Worm (Caenorhabditis elegans): ENCODE data around the gene srz-31.

Gene srz-31

ce11 chrIV:14107647-14108046 lies 29.5 kb upstream of the srz-31 start:
- TF ChIP-seq ets-7 (tag; optimal IDR thresholded peaks at IDR 0.05), result no peak
- no peak for TF ChIP-seq sea-1 (GFP tag; conservative IDR thresholded peaks at IDR 0.05)
- no peak for TF ChIP-seq ceh-13 (GFP tag; optimal IDR thresholded peaks at IDR 0.05)
- no peak for TF ChIP-seq F13C5.2 (tag; optimal IDR thresholded peaks at IDR 0.05)
- TF ChIP-seq hnd-1 (tag; optimal IDR thresholded peaks at IDR 0.05), result no peak
- TF ChIP-seq flt-1 (GFP tag; IDR thresholded peaks at IDR 0.05), result no peak
- no peak for TF ChIP-seq hmbx-1 (tag; optimal IDR thresholded peaks at IDR 0.05)
- no peak for TF ChIP-seq pes-1 (GFP tag; IDR thresholded peaks at IDR 0.05)
- no peak for TF ChIP-seq ama-1 (optimal IDR thresholded peaks at IDR 0.05)
- no peak for TF ChIP-seq tra-4 (tag; optimal IDR thresholded peaks at IDR 0.05)
- no peak for TF ChIP-seq tbx-11 (GFP tag; IDR thresholded peaks at IDR 0.05)
- no peak for TF ChIP-seq scrt-1 (GFP tag; IDR thresholded peaks at IDR 0.05)
- TF ChIP-seq tbx-37 (GFP tag; conservative IDR thresholded peaks at IDR 0.05), result no peak
- no peak for TF ChIP-seq B0310.2 (tag; optimal IDR thresholded peaks at IDR 0.05)
- TF ChIP-seq aly-1 (tag; optimal IDR thresholded peaks at IDR 0.05), result no peak

ce11 chrIV:14113621-14114020 lies 23.5 kb upstream of the srz-31 start:
- TF ChIP-seq tra-4 (tag; optimal IDR thresholded peaks at IDR 0.05) (no peak), ets-7 (tag; optimal IDR thresholded peaks at IDR 0.05) (no peak), scrt-1 (GFP tag; IDR thresholded peaks at IDR 0.05) (no peak), flt-1 (GFP tag; IDR thresholded peaks at IDR 0.05) (no peak)

- TF ChIP-seq hmbx-1 (tag; optimal IDR thresholded peaks at IDR 0.05), result no peak
- no peak for TF ChIP-seq aly-1 (tag; optimal IDR thresholded peaks at IDR 0.05)
- TF ChIP-seq flt-1 (GFP tag; IDR thresholded peaks at IDR 0.05), result no peak
- no peak for TF ChIP-seq tbx-11 (GFP tag; IDR thresholded peaks at IDR 0.05)
- no peak for TF ChIP-seq pes-1 (GFP tag; IDR thresholded peaks at IDR 0.05)
- no peak for TF ChIP-seq hnd-1 (tag; optimal IDR thresholded peaks at IDR 0.05)
- TF ChIP-seq hmg-4 (GFP tag; optimal IDR thresholded peaks at IDR 0.05), result no peak
- no peak for TF ChIP-seq tbx-37 (GFP tag; conservative IDR thresholded peaks at IDR 0.05)
- TF ChIP-seq scrt-1 (GFP tag; IDR thresholded peaks at IDR 0.05), result no peak
- no peak for TF ChIP-seq ceh-36 (tag; optimal IDR thresholded peaks at IDR 0.05)
- no peak for TF ChIP-seq B0310.2 (tag; optimal IDR thresholded peaks at IDR 0.05)
- TF ChIP-seq F13C5.2 (tag; optimal IDR thresholded peaks at IDR 0.05), result no peak
- TF ChIP-seq sea-1 (GFP tag; conservative IDR thresholded peaks at IDR 0.05), result no peak
- no peak for TF ChIP-seq ets-7 (tag; optimal IDR thresholded peaks at IDR 0.05)
- TF ChIP-seq ama-1 (optimal IDR thresholded peaks at IDR 0.05), result no peak
- no peak for TF ChIP-seq tra-4 (tag; optimal IDR thresholded peaks at IDR 0.05)
- TF ChIP-seq ceh-13 (GFP tag; optimal IDR thresholded peaks at IDR 0.05), result no peak
Measured at ce11 chrIV:14114357-14114756, 22.8 kb upstream of the srz-31 start.

ce11 chrIV:14115045-14115444 lies 22.1 kb upstream of the srz-31 start:
- TF ChIP-seq hnd-1 (tag; optimal IDR thresholded peaks at IDR 0.05), result no peak
- no peak for TF ChIP-seq F13C5.2 (tag; optimal IDR thresholded peaks at IDR 0.05)
- no peak for TF ChIP-seq ceh-13 (GFP tag; optimal IDR thresholded peaks at IDR 0.05)
- TF ChIP-seq hmg-4 (GFP tag; optimal IDR thresholded peaks at IDR 0.05), result no peak
- TF ChIP-seq aly-1 (tag; optimal IDR thresholded peaks at IDR 0.05), result no peak
- no peak for TF ChIP-seq tbx-37 (GFP tag; conservative IDR thresholded peaks at IDR 0.05)
- TF ChIP-seq sea-1 (GFP tag; conservative IDR thresholded peaks at IDR 0.05), result no peak
- no peak for TF ChIP-seq tra-4 (tag; optimal IDR thresholded peaks at IDR 0.05)
- no peak for TF ChIP-seq hmbx-1 (tag; optimal IDR thresholded peaks at IDR 0.05)
- TF ChIP-seq scrt-1 (GFP tag; IDR thresholded peaks at IDR 0.05), result no peak
- TF ChIP-seq flt-1 (GFP tag; IDR thresholded peaks at IDR 0.05), result no peak
- no peak for TF ChIP-seq ceh-36 (tag; optimal IDR thresholded peaks at IDR 0.05)

- TF ChIP-seq ets-7 (tag; optimal IDR thresholded peaks at IDR 0.05), result no peak
- no peak for TF ChIP-seq hmbx-1 (tag; optimal IDR thresholded peaks at IDR 0.05)
- no peak for TF ChIP-seq B0310.2 (tag; optimal IDR thresholded peaks at IDR 0.05)
- no peak for TF ChIP-seq tbx-37 (GFP tag; conservative IDR thresholded peaks at IDR 0.05)
- no peak for TF ChIP-seq ceh-36 (tag; optimal IDR thresholded peaks at IDR 0.05)
- no peak for TF ChIP-seq flt-1 (GFP tag; IDR thresholded peaks at IDR 0.05)
- TF ChIP-seq ama-1 (optimal IDR thresholded peaks at IDR 0.05), result no peak
Measured at ce11 chrIV:14115556-14115955, 21.6 kb upstream of the srz-31 start.

ce11 chrIV:14119327-14119726 lies 17.8 kb upstream of the srz-31 start:
- TF ChIP-seq B0310.2 (tag; optimal IDR thresholded peaks at IDR 0.05) (no peak), ets-7 (tag; optimal IDR thresholded peaks at IDR 0.05) (no peak), ceh-13 (GFP tag; optimal IDR thresholded peaks at IDR 0.05) (no peak), F13C5.2 (tag; optimal IDR thresholded peaks at IDR 0.05) (no peak), hmg-4 (GFP tag; optimal IDR thresholded peaks at IDR 0.05) (no peak)

- TF ChIP-seq hnd-1 (tag; optimal IDR thresholded peaks at IDR 0.05) (no peak), tbx-37 (GFP tag; conservative IDR thresholded peaks at IDR 0.05) (no peak), ceh-13 (GFP tag; optimal IDR thresholded peaks at IDR 0.05) (no peak), tra-4 (tag; optimal IDR thresholded peaks at IDR 0.05) (no peak), B0310.2 (tag; optimal IDR thresholded peaks at IDR 0.05) (no peak), sea-1 (GFP tag; conservative IDR thresholded peaks at IDR 0.05) (no peak), hmg-4 (GFP tag; optimal IDR thresholded peaks at IDR 0.05) (no peak), ceh-36 (tag; optimal IDR thresholded peaks at IDR 0.05) (no peak), aly-1 (tag; optimal IDR thresholded peaks at IDR 0.05) (no peak), tbx-11 (GFP tag; IDR thresholded peaks at IDR 0.05) (no peak), ama-1 (optimal IDR thresholded peaks at IDR 0.05) (no peak)
Measured at ce11 chrIV:14123956-14124355, 13.2 kb upstream of the srz-31 start, which contains the start of gene nkcc-1. Gene nkcc-1 (minus strand): TSS chrIV:14124056.

- TF ChIP-seq tra-4 (tag; optimal IDR thresholded peaks at IDR 0.05) (no peak), flt-1 (GFP tag; IDR thresholded peaks at IDR 0.05) (no peak), tbx-11 (GFP tag; IDR thresholded peaks at IDR 0.05) (no peak), F13C5.2 (tag; optimal IDR thresholded peaks at IDR 0.05) (peak; percentile 13)
Measured at ce11 chrIV:14127805-14128610, 9.2 kb upstream of the srz-31 start, which contains the start of gene H12I19.115. Gene H12I19.115 (minus strand): TSS chrIV:14127855.
